Fruit fly (Drosophila melanogaster): Measurements from ENCODE around the gene Nubp2.
A peak's percentile ranks its signal among the peaks of the same experiment; 100 is the strongest.

Nubp2 gene

DNA sequence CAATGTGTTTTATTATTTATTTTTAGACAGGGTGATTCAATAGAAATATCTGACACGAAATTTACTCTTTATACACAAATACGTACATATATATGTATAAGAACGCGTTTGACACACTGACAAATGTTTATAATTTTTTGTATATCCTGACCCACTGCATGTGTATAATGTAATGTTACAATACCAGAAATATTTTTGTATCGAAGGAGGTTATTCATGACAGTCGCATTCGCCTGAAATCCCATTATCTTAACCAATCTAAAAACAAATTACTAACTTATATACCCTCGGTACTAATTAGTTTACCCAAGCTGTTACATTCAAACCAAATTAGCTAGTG lies 32.1 kb upstream of the Nubp2 start (continued):
- TF ChIP-seq slou (GFP tag; optimal IDR thresholded peaks at IDR 0.05) = no peak
- TF ChIP-seq CG14441 (GFP tag; IDR thresholded peaks at IDR 0.05) = no peak
- TF ChIP-seq Xrp1 (GFP tag; IDR thresholded peaks at IDR 0.05) = no peak
- peak; percentile 63; the same call in 1 of the 2 replicates for TF ChIP-seq CG11696 (GFP tag; IDR thresholded peaks at IDR 0.05)
- peak; percentile 11 for TF ChIP-seq crc (GFP tag; optimal IDR thresholded peaks at IDR 0.05)
- TF ChIP-seq Hsf (GFP tag; optimal IDR thresholded peaks at IDR 0.05) = no peak
- TF ChIP-seq CG2120 (GFP tag; optimal IDR thresholded peaks at IDR 0.05) = peak; percentile 36
- no peak for TF ChIP-seq ewg (GFP tag; optimal IDR thresholded peaks at IDR 0.05)
- no peak for TF ChIP-seq pnt (GFP tag; optimal IDR thresholded peaks at IDR 0.05)
- TF ChIP-seq Meics (GFP tag; optimal IDR thresholded peaks at IDR 0.05) = peak; percentile 48
- no peak for TF ChIP-seq Max (GFP tag; optimal IDR thresholded peaks at IDR 0.05)
- peak; percentile 41 for TF ChIP-seq CG11504 (tag; optimal IDR thresholded peaks at IDR 0.05)
- no peak for TF ChIP-seq CG5953 (GFP tag; IDR thresholded peaks at IDR 0.05)
- no peak for TF ChIP-seq ato (GFP tag; IDR thresholded peaks at IDR 0.05; ENCODE audit: partially characterized antibody)
- TF ChIP-seq Blimp-1 (GFP tag; optimal IDR thresholded peaks at IDR 0.05) = no peak
- TF ChIP-seq CG30020 (tag; optimal IDR thresholded peaks at IDR 0.05) = no peak
- TF ChIP-seq cg (GFP tag; optimal IDR thresholded peaks at IDR 0.05) = no peak
- TF ChIP-seq CG18262 (tag; optimal IDR thresholded peaks at IDR 0.05) = peak; percentile 48
- peak; percentile 30 for TF ChIP-seq Dek (tag; optimal IDR thresholded peaks at IDR 0.05)
- no peak for TF ChIP-seq knrl (GFP tag; IDR thresholded peaks at IDR 0.05; ENCODE audit: partially characterized antibody)
- TF ChIP-seq CG2202 (tag; optimal IDR thresholded peaks at IDR 0.05) = no peak
- TF ChIP-seq CG14965 (GFP tag; optimal IDR thresholded peaks at IDR 0.05; ENCODE audit: borderline replicate concordance) = no peak
- TF ChIP-seq bigmax (GFP tag; optimal IDR thresholded peaks at IDR 0.05) = no peak
- TF ChIP-seq CG17568 (GFP tag; optimal IDR thresholded peaks at IDR 0.05) = no peak
- no peak for TF ChIP-seq sob (GFP tag; IDR thresholded peaks at IDR 0.05)
- no peak for TF ChIP-seq chm (GFP tag; IDR thresholded peaks at IDR 0.05)
- TF ChIP-seq MTF-1 (GFP tag; optimal IDR thresholded peaks at IDR 0.05; ENCODE audit: borderline replicate concordance) = no peak
- TF ChIP-seq al (GFP tag; IDR thresholded peaks at IDR 0.05) = no peak
- no peak for TF ChIP-seq H15 (GFP tag; IDR thresholded peaks at IDR 0.05)
- TF ChIP-seq Chrac-16 (GFP tag; optimal IDR thresholded peaks at IDR 0.05) = no peak
- no peak for TF ChIP-seq CG4360 (GFP tag; IDR thresholded peaks at IDR 0.05)
- TF ChIP-seq CG15514 (GFP tag; optimal IDR thresholded peaks at IDR 0.05) = no peak
- TF ChIP-seq CG7987 (GFP tag; optimal IDR thresholded peaks at IDR 0.05) = no peak
- peak; percentile 65 for TF ChIP-seq gem (tag; optimal IDR thresholded peaks at IDR 0.05)
- no peak for TF ChIP-seq luna (GFP tag; optimal IDR thresholded peaks at IDR 0.05)
- peak; percentile 64 for TF ChIP-seq Med (GFP tag)
- no peak for TF ChIP-seq CG16813 (GFP tag; IDR thresholded peaks at IDR 0.05; ENCODE audit: partially characterized antibody)
- no peak for TF ChIP-seq HHEX (GFP tag; optimal IDR thresholded peaks at IDR 0.05)
- TF ChIP-seq CG31441 (GFP tag; IDR thresholded peaks at IDR 0.05) = no peak
- TF ChIP-seq CG7357 (GFP tag; IDR thresholded peaks at IDR 0.05) = no peak
- TF ChIP-seq HLH3B (GFP tag; IDR thresholded peaks at IDR 0.05) = no peak
- TF ChIP-seq her (GFP tag; optimal IDR thresholded peaks at IDR 0.05) = no peak
- no peak for TF ChIP-seq psq (GFP tag; optimal IDR thresholded peaks at IDR 0.05)
- TF ChIP-seq Gsc (GFP tag; IDR thresholded peaks at IDR 0.05) = no peak
- no peak for TF ChIP-seq zfh2 (GFP tag; optimal IDR thresholded peaks at IDR 0.05)
- TF ChIP-seq jumu (GFP tag; optimal IDR thresholded peaks at IDR 0.05) = no peak
- no peak for TF ChIP-seq gcm2 (GFP tag; optimal IDR thresholded peaks at IDR 0.05)
- no peak for TF ChIP-seq shn (GFP tag; optimal IDR thresholded peaks at IDR 0.05)
- no peak for TF ChIP-seq wor (GFP tag; IDR thresholded peaks at IDR 0.05)
- no peak for TF ChIP-seq dm (GFP tag; optimal IDR thresholded peaks at IDR 0.05)
- no peak for TF ChIP-seq tna (GFP tag; IDR thresholded peaks at IDR 0.05; ENCODE audit: partially characterized antibody)
- peak; percentile 62 for TF ChIP-seq CoRest (tag; optimal IDR thresholded peaks at IDR 0.05)

All from whole organism, embryonic.